Fruit fly (Drosophila melanogaster): ENCODE measurements around the gene CG17570.

Gene CG17570

DNA sequence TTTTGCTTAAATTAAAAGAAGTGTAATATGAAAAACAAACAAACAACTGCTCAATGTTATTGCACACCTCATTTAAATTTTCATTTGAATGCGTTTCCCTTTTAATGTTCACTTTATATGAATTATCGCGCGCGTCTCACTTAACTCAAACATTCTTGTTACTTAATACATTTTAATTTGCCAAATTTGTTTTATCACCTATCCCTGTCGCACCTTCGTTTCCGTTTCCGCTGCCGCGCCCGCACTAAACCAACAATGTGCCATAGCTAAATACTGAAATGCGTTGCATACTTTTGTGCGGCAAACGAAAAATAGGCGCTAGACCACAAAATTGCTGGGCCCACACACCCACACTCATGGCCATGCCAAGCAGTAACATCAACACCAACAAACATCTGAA is 23.0 kb upstream of the CG17570 start (continued):
- no peak for TF ChIP-seq sug (tag; optimal IDR thresholded peaks at IDR 0.05)
- TF ChIP-seq CG13296 (GFP tag; optimal IDR thresholded peaks at IDR 0.05) = peak; percentile 49
- peak; percentile 63 for TF ChIP-seq CG10321 (GFP tag; IDR thresholded peaks at IDR 0.05)
- TF ChIP-seq run (tag; optimal IDR thresholded peaks at IDR 0.05) = peak; percentile 16
- TF ChIP-seq Gsc (GFP tag; IDR thresholded peaks at IDR 0.05) = no peak
- no peak for TF ChIP-seq zf30C (GFP tag; optimal IDR thresholded peaks at IDR 0.05)
- peak; percentile 66 for TF ChIP-seq slp2 (GFP tag; optimal IDR thresholded peaks at IDR 0.05)
- TF ChIP-seq ham (GFP tag; IDR thresholded peaks at IDR 0.05) = no peak
- no peak for TF ChIP-seq Dek (tag; optimal IDR thresholded peaks at IDR 0.05)
- peak; percentile 42 for TF ChIP-seq Hey (tag; optimal IDR thresholded peaks at IDR 0.05)
- TF ChIP-seq CG18599 (GFP tag; optimal IDR thresholded peaks at IDR 0.05) = peak; percentile 28
- peak; percentile 70 for TF ChIP-seq zen (tag; optimal IDR thresholded peaks at IDR 0.05)
- no peak for TF ChIP-seq MBD-R2 (GFP tag; IDR thresholded peaks at IDR 0.05)
- no peak for TF ChIP-seq ERR (GFP tag; optimal IDR thresholded peaks at IDR 0.05)
- peak; percentile 83 for TF ChIP-seq CG10431 (GFP tag; optimal IDR thresholded peaks at IDR 0.05)
- TF ChIP-seq Trl (optimal IDR thresholded peaks at IDR 0.05) = no peak
- TF ChIP-seq Trl (GFP tag; optimal IDR thresholded peaks at IDR 0.05) = peak; percentile 39
- TF ChIP-seq z (GFP tag; IDR thresholded peaks at IDR 0.05) = 0 out of 3 replicates have a peak, but pooled peaks have one; percentile 38
- TF ChIP-seq CG12942 (GFP tag; optimal IDR thresholded peaks at IDR 0.05) = no peak
- TF ChIP-seq NC2β (GFP tag; optimal IDR thresholded peaks at IDR 0.05) = peak; percentile 53
- no peak for TF ChIP-seq CG6791 (GFP tag; IDR thresholded peaks at IDR 0.05; ENCODE audit: partially characterized antibody)
- no peak for TF ChIP-seq Taf1 (GFP tag; IDR thresholded peaks at IDR 0.05)
- peak; percentile 49 for TF ChIP-seq en (GFP tag; optimal IDR thresholded peaks at IDR 0.05)
- peak; percentile 30 for TF ChIP-seq CG10274 (GFP tag; optimal IDR thresholded peaks at IDR 0.05)
- peak; percentile 59 for TF ChIP-seq CG15269 (tag; optimal IDR thresholded peaks at IDR 0.05)
- TF ChIP-seq CG4424 (GFP tag; optimal IDR thresholded peaks at IDR 0.05) = peak; percentile 50
- no peak for TF ChIP-seq ttk (GFP tag; IDR thresholded peaks at IDR 0.05)
- 0 out of 2 replicates have a peak, but pooled peaks have one; percentile 41 for TF ChIP-seq CG4360 (GFP tag; IDR thresholded peaks at IDR 0.05)
- peak; percentile 46 for TF ChIP-seq Atf-2 (GFP tag; optimal IDR thresholded peaks at IDR 0.05)
- TF ChIP-seq Fer3 (tag; optimal IDR thresholded peaks at IDR 0.05) = peak; percentile 68
- TF ChIP-seq CG10366 (GFP tag; IDR thresholded peaks at IDR 0.05) = peak; percentile 40
- TF ChIP-seq CG1647 (GFP tag; optimal IDR thresholded peaks at IDR 0.05) = no peak
- no peak for TF ChIP-seq sisA (GFP tag; IDR thresholded peaks at IDR 0.05)
- 0 out of 2 replicates have a peak, but pooled peaks have one; percentile 44 for TF ChIP-seq CG17612 (GFP tag; IDR thresholded peaks at IDR 0.05)
- TF ChIP-seq crc (GFP tag; optimal IDR thresholded peaks at IDR 0.05) = no peak
- no peak for TF ChIP-seq hkb (optimal IDR thresholded peaks at IDR 0.05)
- TF ChIP-seq hkb (GFP tag; IDR thresholded peaks at IDR 0.05) = peak; percentile 56
- TF ChIP-seq CG8089 (GFP tag; optimal IDR thresholded peaks at IDR 0.05) = peak; percentile 63
- peak; percentile 67 for TF ChIP-seq mirr (GFP tag; optimal IDR thresholded peaks at IDR 0.05)
- peak in 1 of 2 experiments; percentile 59 for TF ChIP-seq insv (GFP tag; optimal IDR thresholded peaks at IDR 0.05)
- no peak for TF ChIP-seq klu (GFP tag; IDR thresholded peaks at IDR 0.05)
- peak; percentile 59 for TF ChIP-seq Atf3 (GFP tag; optimal IDR thresholded peaks at IDR 0.05)
- peak; percentile 10 for TF ChIP-seq CG18011 (GFP tag; optimal IDR thresholded peaks at IDR 0.05)
- peak; percentile 45 for TF ChIP-seq CG11504 (tag; optimal IDR thresholded peaks at IDR 0.05)
- TF ChIP-seq Dad (GFP tag; optimal IDR thresholded peaks at IDR 0.05) = no peak
- no peak for TF ChIP-seq cad (GFP tag; optimal IDR thresholded peaks at IDR 0.05)
- no peak for TF ChIP-seq gcm2 (GFP tag; optimal IDR thresholded peaks at IDR 0.05)
- TF ChIP-seq tx (GFP tag; optimal IDR thresholded peaks at IDR 0.05) = no peak
- peak; percentile 25 for TF ChIP-seq CG5180 (GFP tag; optimal IDR thresholded peaks at IDR 0.05)
- TF ChIP-seq wek (GFP tag; optimal IDR thresholded peaks at IDR 0.05) = peak; percentile 92
- TF ChIP-seq wdn (GFP tag; IDR thresholded peaks at IDR 0.05) = peak; percentile 32; the same call in 1 of the 2 replicates
- TF ChIP-seq NC2α (GFP tag; optimal IDR thresholded peaks at IDR 0.05) = peak; percentile 31
- peak; percentile 31 for TF ChIP-seq CG18764 (GFP tag; optimal IDR thresholded peaks at IDR 0.05)
